Fruit fly (Drosophila melanogaster): ENCODE results near the gene eRF3.

Gene eRF3

dm6 chr2L:12434535-12434938 is 285 bp downstream of the eRF3 start, which contains the start of gene SC35 (continued):
- TF ChIP-seq CG17829 (tag; optimal IDR thresholded peaks at IDR 0.05), result peak; percentile 3
- peak; percentile 92 for TF ChIP-seq CG3995 (GFP tag; optimal IDR thresholded peaks at IDR 0.05)
- peak; percentile 10; the same call in 1 of the 2 replicates for TF ChIP-seq Dref (GFP tag; IDR thresholded peaks at IDR 0.05)
- TF ChIP-seq HHEX (GFP tag; optimal IDR thresholded peaks at IDR 0.05), result no peak
- 0 out of 2 replicates have a peak, but pooled peaks have one; percentile 22 for TF ChIP-seq hbn (GFP tag; IDR thresholded peaks at IDR 0.05; ENCODE audit: partially characterized antibody)
- peak; percentile 41 for TF ChIP-seq abd-A (tag; optimal IDR thresholded peaks at IDR 0.05)
- TF ChIP-seq tgo (GFP tag; IDR thresholded peaks at IDR 0.05), result no peak
- no peak for TF ChIP-seq CG10274 (GFP tag; optimal IDR thresholded peaks at IDR 0.05)
- 0 out of 3 replicates have a peak, but pooled peaks have one; percentile 36 for TF ChIP-seq gce (GFP tag; IDR thresholded peaks at IDR 0.05)
- no peak for TF ChIP-seq CG7745 (tag; optimal IDR thresholded peaks at IDR 0.05)
- TF ChIP-seq twi (tag; optimal IDR thresholded peaks at IDR 0.05), result no peak
- peak; percentile 69 for TF ChIP-seq CG12769 (tag; optimal IDR thresholded peaks at IDR 0.05)
- no peak for TF ChIP-seq ems (GFP tag; optimal IDR thresholded peaks at IDR 0.05)
- no peak for TF ChIP-seq danr (GFP tag; IDR thresholded peaks at IDR 0.05)
- no peak for TF ChIP-seq insv (GFP tag; optimal IDR thresholded peaks at IDR 0.05)
- TF ChIP-seq HLHmδ (GFP tag; optimal IDR thresholded peaks at IDR 0.05), result peak; percentile 57
- TF ChIP-seq cwo (GFP tag; optimal IDR thresholded peaks at IDR 0.05), result no peak
- TF ChIP-seq CG2120 (GFP tag; optimal IDR thresholded peaks at IDR 0.05), result no peak
- TF ChIP-seq CG1832 (GFP tag; optimal IDR thresholded peaks at IDR 0.05), result no peak
- TF ChIP-seq CG18476 (GFP tag; optimal IDR thresholded peaks at IDR 0.05), result no peak
- TF ChIP-seq Fer3 (tag; optimal IDR thresholded peaks at IDR 0.05), result no peak
- no peak for TF ChIP-seq CG1233 (GFP tag; optimal IDR thresholded peaks at IDR 0.05)
- no peak for TF ChIP-seq Mrtf (GFP tag; IDR thresholded peaks at IDR 0.05)
- TF ChIP-seq CG8944 (GFP tag; optimal IDR thresholded peaks at IDR 0.05), result no peak
- no peak for TF ChIP-seq CG6765 (GFP tag; optimal IDR thresholded peaks at IDR 0.05)
- TF ChIP-seq zen (tag; optimal IDR thresholded peaks at IDR 0.05), result no peak
- TF ChIP-seq CG6791 (GFP tag; IDR thresholded peaks at IDR 0.05; ENCODE audit: partially characterized antibody), result peak; percentile 9; the same call in 1 of the 3 replicates
- no peak for TF ChIP-seq Fer2 (tag; optimal IDR thresholded peaks at IDR 0.05)
- no peak for TF ChIP-seq al (GFP tag; IDR thresholded peaks at IDR 0.05)
- TF ChIP-seq kay (GFP tag; optimal IDR thresholded peaks at IDR 0.05), result no peak
- no peak for TF ChIP-seq fd96Cb (tag; optimal IDR thresholded peaks at IDR 0.05)
- no peak for TF ChIP-seq yki (optimal IDR thresholded peaks at IDR 0.05)
- no peak for TF ChIP-seq nerfin-2 (GFP tag; IDR thresholded peaks at IDR 0.05; ENCODE audit: partially characterized antibody)
- peak in 1 of 2 experiments; percentile 67 for TF ChIP-seq crp (GFP tag; optimal IDR thresholded peaks at IDR 0.05)
- TF ChIP-seq CG5953 (GFP tag; IDR thresholded peaks at IDR 0.05), result no peak
- TF ChIP-seq CG30431 (GFP tag; optimal IDR thresholded peaks at IDR 0.05), result no peak
- no peak for TF ChIP-seq prd (optimal IDR thresholded peaks at IDR 0.05)
- TF ChIP-seq prd (GFP tag; IDR thresholded peaks at IDR 0.05), result no peak
- TF ChIP-seq Hey (tag; optimal IDR thresholded peaks at IDR 0.05), result no peak
- TF ChIP-seq slou (GFP tag; optimal IDR thresholded peaks at IDR 0.05), result no peak
- TF ChIP-seq CG15514 (GFP tag; optimal IDR thresholded peaks at IDR 0.05), result peak; percentile 76
- TF ChIP-seq cato (GFP tag; optimal IDR thresholded peaks at IDR 0.05; ENCODE audit: borderline replicate concordance), result no peak
- no peak for TF ChIP-seq vfl (GFP tag; optimal IDR thresholded peaks at IDR 0.05)
- TF ChIP-seq CG15479 (GFP tag; optimal IDR thresholded peaks at IDR 0.05), result no peak
- no peak for TF ChIP-seq CG13775 (GFP tag; optimal IDR thresholded peaks at IDR 0.05)
- TF ChIP-seq toy (GFP tag; IDR thresholded peaks at IDR 0.05), result no peak
- TF ChIP-seq dmrt99B (tag; optimal IDR thresholded peaks at IDR 0.05), result no peak
- TF ChIP-seq CG4730 (GFP tag; IDR thresholded peaks at IDR 0.05), result no peak
- TF ChIP-seq onecut (GFP tag; IDR thresholded peaks at IDR 0.05), result no peak
- no peak for TF ChIP-seq CG7928 (GFP tag; optimal IDR thresholded peaks at IDR 0.05)
- TF ChIP-seq bigmax (GFP tag; optimal IDR thresholded peaks at IDR 0.05), result peak; percentile 88

Data from whole organism, embryonic.